Worm (Caenorhabditis elegans) whole organism, L4 larva: ENCODE measurements around the gene dif-1.

Source experiments
- D1046.2 ChIP-seq: fragments of 200-800 bp; sonication (Bioruptor generic); IDR thresholded peaks from 2 replicates; pipeline ENCODE4 v1.3.6; 2022; ENCODE audit warnings: missing genetic modification characterization, missing compliant biosample characterization
- F10B5.3 ChIP-seq: sonication (generic microtip); optimal IDR thresholded peaks from 2 replicates; lab custom pipeline; 2016; ENCODE audit warnings: mild to moderate bottlenecking, missing genetic modification characterization, missing compliant biosample characterization
- F44E2.7 ChIP-seq: fragments of 200-800 bp; sonication (Bioruptor generic); IDR thresholded peaks from 2 replicates; pipeline ENCODE4 v2.1.2; 2022; ENCODE audit warnings: missing genetic modification characterization, missing compliant biosample characterization
- F49E8.2 ChIP-seq: sonication (generic microtip); optimal IDR thresholded peaks from 2 replicates; lab custom pipeline; 2016; ENCODE audit warnings: missing compliant biosample characterization, mild to moderate bottlenecking, missing genetic modification characterization, borderline replicate concordance
- R02D3.7 ChIP-seq: fragments of 150-350 bp; sonication (generic microtip); optimal IDR thresholded peaks from 3 replicates; lab custom pipeline; 2014; ENCODE audit warnings: missing biosample characterization, missing genetic modification characterization
- Y5F2A.4 ChIP-seq: fragments of 200-800 bp; sonication (Bioruptor generic); optimal IDR thresholded peaks from 2 replicates; lab custom pipeline; 2018; ENCODE audit warnings: mild to moderate bottlenecking, missing genetic modification characterization, missing compliant biosample characterization
- Y75B8A.6 ChIP-seq: fragments of 200-800 bp; sonication (Bioruptor generic); IDR thresholded peaks from 2 replicates; pipeline ENCODE4 v1.3.6; 2022; ENCODE audit warnings: missing genetic modification reagents, missing genetic modification characterization, missing compliant biosample characterization
- ZK337.2 ChIP-seq: fragments of 200-800 bp; sonication (Bioruptor generic); IDR thresholded peaks from 2 replicates; pipeline ENCODE4 v1.3.6; 2022; ENCODE audit warnings: missing genetic modification reagents, missing genetic modification characterization, missing compliant biosample characterization
- aha-1 ChIP-seq: fragments of 150-350 bp; peaks from one replicate; lab custom pipeline; 2014; ENCODE audit warnings: missing biosample characterization, missing genetic modification characterization
- aly-2 ChIP-seq: sonication (generic microtip); optimal IDR thresholded peaks from 2 replicates; lab custom pipeline; 2018; ENCODE audit warnings: missing biosample characterization, missing genetic modification characterization
- ceh-20 ChIP-seq: fragments of 200-800 bp; sonication (Bioruptor generic); IDR thresholded peaks from 2 replicates; pipeline ENCODE4 v1.3.6; 2022; ENCODE audit warnings: missing genetic modification reagents, missing genetic modification characterization, missing compliant biosample characterization
- ceh-32 ChIP-seq: sonication (generic microtip); optimal IDR thresholded peaks from 2 replicates; lab custom pipeline; 2016; ENCODE audit warnings: mild to moderate bottlenecking, missing genetic modification characterization, missing compliant biosample characterization; ENCODE audit not compliant: poor library complexity
- ceh-44 ChIP-seq: fragments of 200-800 bp; sonication (Bioruptor generic); IDR thresholded peaks from 2 replicates; pipeline ENCODE4 v1.3.6; 2022; ENCODE audit warnings: missing genetic modification reagents, missing genetic modification characterization, missing compliant biosample characterization
- ceh-62 ChIP-seq: sonication (generic microtip); optimal IDR thresholded peaks from 2 replicates; lab custom pipeline; 2017; ENCODE audit warnings: missing biosample characterization, missing genetic modification characterization
- ces-1 ChIP-seq: fragments of 150-350 bp; sonication (generic microtip); optimal IDR thresholded peaks from 4 replicates; lab custom pipeline; 2014; ENCODE audit warnings: missing biosample characterization, missing genetic modification reagents, missing genetic modification characterization
- cey-2 ChIP-seq: sonication (generic microtip); optimal IDR thresholded peaks from 3 replicates; lab custom pipeline; 2017; ENCODE audit warnings: missing genetic modification characterization, mild to moderate bottlenecking, missing compliant biosample characterization, antibody characterized with exemption, borderline replicate concordance; ENCODE audit not compliant: insufficient read depth
- daf-12 ChIP-seq: fragments of 150-350 bp; optimal IDR thresholded peaks from 2 replicates; lab custom pipeline; 2014; ENCODE audit warnings: missing biosample characterization, missing genetic modification reagents, missing genetic modification characterization
- daf-19 ChIP-seq: fragments of 200-800 bp; sonication (Bioruptor generic); conservative IDR thresholded peaks from 2 replicates; pipeline ENCODE4 v1.3.6; 2022; ENCODE audit warnings: missing genetic modification characterization, missing compliant biosample characterization
- daf-8 ChIP-seq: fragments of 200-800 bp; sonication (Bioruptor generic); IDR thresholded peaks from 2 replicates; pipeline ENCODE4 v1.3.6; 2022; ENCODE audit warnings: missing genetic modification characterization, missing compliant biosample characterization
- dmd-6 ChIP-seq: fragments of 200-800 bp; sonication (Bioruptor generic); IDR thresholded peaks from 2 replicates; pipeline ENCODE4 v1.3.6; 2022; ENCODE audit warnings: missing genetic modification reagents, missing genetic modification characterization, missing compliant biosample characterization
- dmd-9 ChIP-seq: fragments of 200-800 bp; sonication (Bioruptor generic); IDR thresholded peaks from 2 replicates; pipeline ENCODE4 v1.3.6; 2022; ENCODE audit warnings: missing genetic modification reagents, missing genetic modification characterization, missing compliant biosample characterization
- duxl-1 ChIP-seq: sonication (generic microtip); optimal IDR thresholded peaks from 2 replicates; lab custom pipeline; 2016; ENCODE audit warnings: mild to moderate bottlenecking, missing genetic modification characterization, moderate library complexity, missing compliant biosample characterization; ENCODE audit not compliant: poor library complexity
- egl-43 ChIP-seq: fragments of 200-800 bp; sonication (Bioruptor generic); IDR thresholded peaks from 2 replicates; pipeline ENCODE4 v1.3.6; 2022; ENCODE audit warnings: missing genetic modification reagents, missing genetic modification characterization, missing compliant biosample characterization
- fkh-10 ChIP-seq: fragments of 150-350 bp; optimal IDR thresholded peaks from 2 replicates; lab custom pipeline; 2014; ENCODE audit warnings: missing biosample characterization, missing genetic modification reagents, missing genetic modification characterization
- gei-8 ChIP-seq: fragments of 200-800 bp; sonication (Bioruptor generic); optimal IDR thresholded peaks from 2 replicates; lab custom pipeline; 2018; ENCODE audit warnings: mild to moderate bottlenecking, missing genetic modification characterization, missing compliant biosample characterization
- hlh-30 ChIP-seq: sonication (generic microtip); optimal IDR thresholded peaks from 2 replicates; lab custom pipeline; 2017; ENCODE audit warnings: antibody characterized with exemption, mild to moderate bottlenecking, missing genetic modification characterization, missing compliant biosample characterization; ENCODE audit not compliant: insufficient read depth
- hmg-1.1 ChIP-seq: fragments of 200-800 bp; sonication (Bioruptor generic); IDR thresholded peaks from 2 replicates; pipeline ENCODE4 v1.3.6; 2022; ENCODE audit warnings: missing genetic modification reagents, missing genetic modification characterization, missing compliant biosample characterization
- lim-7 ChIP-seq: fragments of 200-800 bp; sonication (Bioruptor generic); IDR thresholded peaks from 2 replicates; pipeline ENCODE4 v1.3.6; 2022; ENCODE audit warnings: missing genetic modification characterization, missing compliant biosample characterization
- lin-1 ChIP-seq: fragments of 200-800 bp; sonication (Bioruptor generic); IDR thresholded peaks from 2 replicates; pipeline ENCODE4 v1.3.6; 2022; ENCODE audit warnings: missing genetic modification reagents, missing genetic modification characterization, missing compliant biosample characterization
- lin-13 ChIP-seq: fragments of 150-350 bp; optimal IDR thresholded peaks from 2 replicates; lab custom pipeline; 2014; ENCODE audit warnings: missing biosample characterization, missing genetic modification reagents, missing genetic modification characterization
- lin-38 ChIP-seq: fragments of 200-800 bp; sonication (Bioruptor generic); IDR thresholded peaks from 2 replicates; pipeline ENCODE4 v1.3.6; 2022; ENCODE audit warnings: missing genetic modification reagents, missing genetic modification characterization, missing compliant biosample characterization
- lir-3 ChIP-seq: sonication (generic microtip); optimal IDR thresholded peaks from 2 replicates; lab custom pipeline; 2016; ENCODE audit warnings: mild to moderate bottlenecking, missing genetic modification characterization, missing compliant biosample characterization
- madf-9 ChIP-seq: fragments of 200-800 bp; sonication (Bioruptor generic); conservative IDR thresholded peaks from 2 replicates; pipeline ENCODE4 v1.3.6; 2022; ENCODE audit warnings: missing genetic modification reagents, missing genetic modification characterization, missing compliant biosample characterization
- mdl-1 ChIP-seq, 2 experiments: fragments of 150-350 bp in 1 of 2; sonication (generic microtip) in 1 of 2; optimal IDR thresholded peaks; 2 replicates each; lab custom pipeline; 2014 to 2017; ENCODE audit warnings: missing biosample characterization in 2 of 2, missing genetic modification characterization in 2 of 2
- mdt-29 ChIP-seq: fragments of 200-800 bp; sonication (Bioruptor generic); IDR thresholded peaks from 2 replicates; pipeline ENCODE4 v1.3.6; 2022; ENCODE audit warnings: missing genetic modification reagents, missing genetic modification characterization, missing compliant biosample characterization
- mep-1 ChIP-seq: fragments of 150-350 bp; sonication (generic microtip); optimal IDR thresholded peaks from 3 replicates; lab custom pipeline; 2014; ENCODE audit warnings: missing biosample characterization, missing genetic modification characterization
- nhr-10 ChIP-seq: fragments of 150-350 bp; optimal IDR thresholded peaks from 2 replicates; lab custom pipeline; 2014; ENCODE audit warnings: missing biosample characterization, missing genetic modification characterization
- nhr-102 ChIP-seq: sonication (generic microtip); optimal IDR thresholded peaks from 2 replicates; lab custom pipeline; 2016; ENCODE audit warnings: mild to moderate bottlenecking, missing genetic modification characterization, moderate library complexity, missing compliant biosample characterization
- nhr-11 ChIP-seq: fragments of 150-350 bp; optimal IDR thresholded peaks from 2 replicates; lab custom pipeline; 2014; ENCODE audit warnings: missing biosample characterization, missing genetic modification characterization
- nhr-237 ChIP-seq: sonication (generic microtip); optimal IDR thresholded peaks from 2 replicates; lab custom pipeline; 2017; ENCODE audit warnings: missing biosample characterization, missing genetic modification characterization
- nhr-28 ChIP-seq: fragments of 150-350 bp; optimal IDR thresholded peaks from 2 replicates; lab custom pipeline; 2014; ENCODE audit warnings: missing biosample characterization, missing genetic modification characterization
- nhr-6 ChIP-seq: fragments of 150-350 bp; optimal IDR thresholded peaks from 2 replicates; lab custom pipeline; 2014; ENCODE audit warnings: missing biosample characterization, missing genetic modification characterization
- nhr-77 ChIP-seq: fragments of 150-350 bp; optimal IDR thresholded peaks from 2 replicates; lab custom pipeline; 2014; ENCODE audit warnings: missing biosample characterization, missing genetic modification characterization
- pqm-1 ChIP-seq: sonication (generic microtip); optimal IDR thresholded peaks from 2 replicates; lab custom pipeline; 2017; ENCODE audit warnings: missing biosample characterization, missing genetic modification characterization
- rbr-2 ChIP-seq: sonication (generic microtip); optimal IDR thresholded peaks from 2 replicates; lab custom pipeline; 2016; ENCODE audit warnings: missing genotype, missing genetic modification characterization, missing compliant biosample characterization
- saeg-2 ChIP-seq: fragments of 200-800 bp; sonication (Bioruptor generic); IDR thresholded peaks from 2 replicates; pipeline ENCODE4 v1.3.6; 2022; ENCODE audit warnings: missing genetic modification reagents, missing genetic modification characterization, missing compliant biosample characterization
- skn-1 ChIP-seq: fragments of 150-350 bp; optimal IDR thresholded peaks from 2 replicates; lab custom pipeline; 2014; ENCODE audit warnings: missing biosample characterization, missing genetic modification characterization
- snpc-1.2 ChIP-seq: fragments of 200-800 bp; sonication (Bioruptor generic); IDR thresholded peaks from 2 replicates; pipeline ENCODE4 v1.3.6; 2022; ENCODE audit warnings: missing genetic modification reagents, missing genetic modification characterization, missing compliant biosample characterization
- unc-130 ChIP-seq: sonication (generic microtip); optimal IDR thresholded peaks from 2 replicates; lab custom pipeline; 2016; ENCODE audit warnings: missing genetic modification reagents, missing genetic modification characterization, missing compliant biosample characterization
- zag-1 ChIP-seq: fragments of 150-350 bp; optimal IDR thresholded peaks from 2 replicates; lab custom pipeline; 2014; ENCODE audit warnings: missing biosample characterization, missing genetic modification characterization
- zfp-2 ChIP-seq: sonication (generic microtip); optimal IDR thresholded peaks from 2 replicates; lab custom pipeline; 2016; ENCODE audit warnings: mild to moderate bottlenecking, missing genetic modification characterization, missing compliant biosample characterization
- zfp-3 ChIP-seq: fragments of 200-800 bp; sonication (Bioruptor generic); conservative IDR thresholded peaks from 2 replicates; pipeline ENCODE4 v1.3.6; 2022; ENCODE audit warnings: missing genetic modification reagents, missing genetic modification characterization, missing compliant biosample characterization
- ztf-11 ChIP-seq: fragments of 150-350 bp; optimal IDR thresholded peaks from 2 replicates; lab custom pipeline; 2014; ENCODE audit warnings: missing biosample characterization, missing genetic modification characterization

dif-1 gene

DNA sequence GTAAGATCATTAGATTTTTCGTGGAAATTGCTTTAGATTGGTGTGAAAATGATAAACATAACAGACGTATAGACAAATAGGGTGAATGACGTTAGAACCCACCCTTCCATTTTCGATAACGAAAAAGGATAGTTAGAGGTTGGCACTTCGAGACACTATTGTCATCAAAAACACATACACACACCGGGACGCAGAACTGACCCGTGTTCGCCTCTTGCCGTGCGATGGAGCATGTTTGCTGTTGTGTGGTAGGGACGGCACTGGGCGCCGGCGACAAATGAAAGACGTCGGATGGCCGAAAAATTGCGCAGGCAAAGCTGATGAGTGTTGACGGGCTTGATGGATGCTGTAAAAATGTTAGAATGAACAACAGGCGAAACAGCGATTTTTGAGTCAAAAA is 3.0 kb downstream of the dif-1 start (continued):
- TF ChIP-seq F10B5.3 (no peak), ceh-44 (GFP tag; lab: Robert Waterston, UW) (no peak), skn-1 (no peak), ceh-20 (GFP tag; lab: Robert Waterston, UW) (no peak), nhr-10 (tag; lab: Kevin White, UChicago) (no peak), F49E8.2 (tag; lab: Kevin White, UChicago) (no peak), hlh-30 (tag; lab: Kevin White, UChicago) (peak; percentile 61), dmd-9 (GFP tag; lab: Robert Waterston, UW) (no peak), lim-7 (GFP tag; lab: Robert Waterston, UW) (no peak), ceh-62 (tag; lab: Kevin White, UChicago) (no peak), lin-1 (peak; percentile 60), nhr-28 (tag; lab: Kevin White, UChicago) (peak; percentile 70), hmg-1.1 (GFP tag; lab: Robert Waterston, UW) (peak; percentile 27; the same call in 1 of the 2 replicates), lin-13 (GFP tag; lab: Kevin White, UChicago) (peak; percentile 29), aha-1 (tag; lab: Kevin White, UChicago) (peak; percentile 50), ztf-11 (no peak), dmd-6 (peak; percentile 81), cey-2 (tag; lab: Kevin White, UChicago) (no peak), daf-19 (no peak), nhr-237 (tag; lab: Kevin White, UChicago) (no peak), zfp-2 (tag; lab: Kevin White, UChicago) (no peak), Y75B8A.6 (GFP tag; lab: Robert Waterston, UW) (no peak), D1046.2 (no peak), mdl-1 (tag; optimal IDR thresholded peaks at IDR 0.05; lab: Kevin White, UChicago) (peak in 1 of 2 experiments; percentile 6), unc-130 (GFP tag; lab: Kevin White, UChicago) (no peak), nhr-6 (tag; lab: Kevin White, UChicago) (no peak), daf-12 (no peak), rbr-2 (tag; lab: Kevin White, UChicago) (peak; percentile 2), duxl-1 (no peak), nhr-102 (tag; lab: Kevin White, UChicago) (peak; percentile 25), egl-43 (GFP tag; lab: Robert Waterston, UW) (peak; percentile 54; the same call in 1 of the 2 replicates), gei-8 (no peak), nhr-11 (tag; lab: Kevin White, UChicago) (no peak), F44E2.7 (GFP tag; lab: Robert Waterston, UW) (no peak), R02D3.7 (no peak), aly-2 (no peak), saeg-2 (GFP tag; lab: Robert Waterston, UW) (no peak), ZK337.2 (GFP tag; lab: Robert Waterston, UW) (no peak), pqm-1 (tag; lab: Kevin White, UChicago) (peak; percentile 42), zag-1 (no peak), lin-38 (GFP tag; lab: Robert Waterston, UW) (peak; percentile 80), mdt-29 (GFP tag; lab: Robert Waterston, UW) (no peak), mep-1 (tag; lab: Kevin White, UChicago) (peak; percentile 68), daf-8 (GFP tag; lab: Robert Waterston, UW) (no peak), lir-3 (no peak), Y5F2A.4 (GFP tag; lab: Kevin White, UChicago) (no peak), madf-9 (GFP tag; lab: Robert Waterston, UW) (no peak), zfp-3 (GFP tag; lab: Robert Waterston, UW) (no peak), fkh-10 (GFP tag; lab: Kevin White, UChicago) (no peak), nhr-77 (peak; percentile 19), ceh-32 (no peak), ces-1 (GFP tag; lab: Kevin White, UChicago) (no peak), snpc-1.2 (GFP tag; lab: Robert Waterston, UW) (no peak)
